Fruit fly (Drosophila melanogaster) whole organism, embryonic: ENCODE results near the gene CG7304.

ENCODE experiments used
- CG5245 ChIP-seq: fragments of 200-800 bp; sonication (Bioruptor generic); optimal IDR thresholded peaks from 3 replicates; lab custom pipeline; 2016; ENCODE audit warnings: missing biosample characterization, missing genetic modification characterization
- HmgZ ChIP-seq: fragments of 200-800 bp; sonication (Bioruptor generic); optimal IDR thresholded peaks from 2 replicates; lab custom pipeline; 2018; ENCODE audit warnings: missing biosample characterization, mild to moderate bottlenecking, missing genetic modification characterization
- Side ChIP-seq: fragments of 200-800 bp; sonication (Bioruptor generic); optimal IDR thresholded peaks from 2 replicates; lab custom pipeline; 2016; ENCODE audit warnings: missing biosample characterization, missing genetic modification characterization
- Sox100B ChIP-seq: fragments of 200-800 bp; sonication (Bioruptor generic); optimal IDR thresholded peaks from 3 replicates; lab custom pipeline; 2018; ENCODE audit warnings: missing biosample characterization, mild to moderate bottlenecking, missing genetic modification characterization
- cas ChIP-seq: fragments of 200-800 bp; sonication (Bioruptor generic); IDR thresholded peaks from 2 replicates; pipeline ENCODE4 v1.3.6; 2022; ENCODE audit warnings: missing biosample characterization, missing genetic modification characterization
- chn ChIP-seq: fragments of 200-800 bp; sonication (Bioruptor generic); optimal IDR thresholded peaks from 2 replicates; lab custom pipeline; 2016; ENCODE audit warnings: missing biosample characterization, missing genetic modification characterization
- ci ChIP-seq: fragments of 200-800 bp; sonication (Bioruptor generic); IDR thresholded peaks from 3 replicates; pipeline ENCODE4 v1.3.6; 2022; ENCODE audit warnings: missing biosample characterization, missing genetic modification characterization
- gcm ChIP-seq: fragments of 200-800 bp; sonication (Bioruptor generic); optimal IDR thresholded peaks from 2 replicates; lab custom pipeline; 2019; ENCODE audit warnings: missing biosample characterization, mild to moderate bottlenecking, missing genetic modification characterization, moderate library complexity
- jigr1 ChIP-seq: fragments of 200-800 bp; sonication (Bioruptor generic); IDR thresholded peaks from 3 replicates; pipeline ENCODE4 v1.3.6; 2022; ENCODE audit warnings: missing biosample characterization, missing genetic modification characterization
- rib ChIP-seq: fragments of 200-800 bp; sonication (Bioruptor generic); IDR thresholded peaks from 2 replicates; pipeline ENCODE4 v1.3.6; 2022; ENCODE audit warnings: missing biosample characterization, missing genetic modification characterization
- sima ChIP-seq: fragments of 200-800 bp; sonication (Bioruptor generic); optimal IDR thresholded peaks from 2 replicates; lab custom pipeline; 2016; ENCODE audit warnings: missing biosample characterization, missing genetic modification characterization
- sna ChIP-seq: fragments of 200-800 bp; sonication (Bioruptor generic); IDR thresholded peaks from 2 replicates; pipeline ENCODE4 v1.3.6; 2022; ENCODE audit warnings: missing biosample characterization, missing genetic modification characterization; ENCODE audit not compliant: partially characterized antibody
- zfh2 ChIP-seq: fragments of 200-800 bp; sonication (Bioruptor generic); optimal IDR thresholded peaks from 2 replicates; lab custom pipeline; 2016; ENCODE audit warnings: missing biosample characterization, missing genetic modification characterization

DNA sequence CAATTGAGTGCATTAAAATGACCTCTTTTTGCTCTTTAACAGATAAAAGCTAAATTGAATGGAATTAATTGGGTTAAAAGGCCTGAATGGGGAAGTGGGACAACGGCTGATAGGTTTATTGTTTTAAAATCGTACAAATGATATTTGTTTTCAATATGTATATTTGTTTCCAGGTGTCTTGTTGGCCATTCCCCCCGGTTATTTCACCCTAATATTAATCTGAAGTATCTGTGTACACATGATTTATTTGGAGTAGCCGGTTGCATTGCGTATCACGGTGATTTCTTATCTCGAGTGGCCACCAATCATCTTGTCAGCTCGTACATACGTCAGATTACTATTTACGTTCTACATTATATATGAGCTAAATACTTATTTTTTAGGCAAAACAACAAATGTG, 43.2 kb upstream of the CG7304 start:
- TF ChIP-seq sna (GFP tag; lab: Robert Waterston, UW) (no peak), Sox100B (no peak), HmgZ (tag; lab: Kevin White, UChicago) (no peak), CG5245 (no peak), Side (GFP tag; lab: Kevin White, UChicago) (no peak), sima (no peak), rib (GFP tag; lab: Robert Waterston, UW) (no peak), zfh2 (GFP tag; lab: Kevin White, UChicago) (no peak), chn (GFP tag; lab: Kevin White, UChicago) (no peak), gcm (GFP tag; lab: Kevin White, UChicago) (no peak), jigr1 (GFP tag; lab: Robert Waterston, UW) (no peak), cas (GFP tag; lab: Robert Waterston, UW) (no peak), ci (GFP tag; lab: Robert Waterston, UW) (no peak)
